Worm (Caenorhabditis elegans): ENCODE results near the gene srg-68.

ce11 chrV:5445839-5446238, 19.4 kb downstream of the srg-68 start, which contains the start of gene F08F3.1:
- no peak for TF ChIP-seq lin-39 (tag; optimal IDR thresholded peaks at IDR 0.05)
- TF ChIP-seq lin-13 (GFP tag; optimal IDR thresholded peaks at IDR 0.05): no peak
- no peak for TF ChIP-seq aha-1 (tag; optimal IDR thresholded peaks at IDR 0.05)
- no peak for TF ChIP-seq nhr-237 (tag; optimal IDR thresholded peaks at IDR 0.05)
- TF ChIP-seq skn-1 (tag; optimal IDR thresholded peaks at IDR 0.05): no peak
- TF ChIP-seq snpc-4 (tag; optimal IDR thresholded peaks at IDR 0.05): no peak
- TF ChIP-seq nhr-90 (tag; optimal IDR thresholded peaks at IDR 0.05; ENCODE audit: poor library complexity): no peak
- TF ChIP-seq ces-1 (GFP tag; optimal IDR thresholded peaks at IDR 0.05): no peak
